Fruit fly (Drosophila melanogaster) whole organism, embryonic: ENCODE measurements around the gene Psf2.

Source experiments
- Antp ChIP-seq: fragments of 200-800 bp; sonication (Bioruptor generic); optimal IDR thresholded peaks from 3 replicates; lab custom pipeline; 2016; ENCODE audit warnings: missing biosample characterization, missing genetic modification characterization
- Blimp-1 ChIP-seq: fragments of 200-800 bp; sonication (Bioruptor generic); optimal IDR thresholded peaks from 3 replicates; lab custom pipeline; 2018; ENCODE audit warnings: missing biosample characterization, missing genetic modification characterization, mild to moderate bottlenecking, moderate library complexity, missing genetic modification reagents
- BtbVII ChIP-seq: fragments of 200-800 bp; sonication (Bioruptor generic); optimal IDR thresholded peaks from 3 replicates; lab custom pipeline; 2017; ENCODE audit warnings: missing biosample characterization, mild to moderate bottlenecking, missing genetic modification characterization
- CG10147 ChIP-seq: fragments of 200-800 bp; sonication (Bioruptor generic); optimal IDR thresholded peaks from 2 replicates; lab custom pipeline; 2019; ENCODE audit warnings: missing biosample characterization, mild to moderate bottlenecking, missing genetic modification characterization, moderate library complexity
- CG10274 ChIP-seq: fragments of 200-800 bp; sonication (Bioruptor generic); optimal IDR thresholded peaks from 3 replicates; lab custom pipeline; 2017; ENCODE audit warnings: missing biosample characterization, mild to moderate bottlenecking, missing genetic modification characterization
- CG10543 ChIP-seq: fragments of 200-800 bp; sonication (Bioruptor generic); optimal IDR thresholded peaks from 3 replicates; lab custom pipeline; 2017; ENCODE audit warnings: missing biosample characterization, mild to moderate bottlenecking, missing genetic modification characterization, moderate library complexity
- CG11085 ChIP-seq: fragments of 200-800 bp; sonication (Bioruptor generic); IDR thresholded peaks from 2 replicates; pipeline ENCODE4 v1.3.6; 2022; ENCODE audit warnings: missing biosample characterization, missing genetic modification characterization
- CG11695 ChIP-seq: fragments of 200-800 bp; sonication (Bioruptor generic); IDR thresholded peaks from 3 replicates; pipeline ENCODE4 v1.3.6; 2022; ENCODE audit warnings: missing biosample characterization, missing genetic modification characterization
- CG12391 ChIP-seq: fragments of 200-800 bp; sonication (Bioruptor generic); optimal IDR thresholded peaks from 3 replicates; lab custom pipeline; 2018; ENCODE audit warnings: missing biosample characterization, mild to moderate bottlenecking, missing genetic modification characterization, moderate library complexity
- CG12659 ChIP-seq: fragments of 200-800 bp; sonication (Bioruptor generic); optimal IDR thresholded peaks from 3 replicates; lab custom pipeline; 2017; ENCODE audit warnings: mild to moderate bottlenecking, missing biosample characterization, missing genetic modification reagents, missing genetic modification characterization
- CG16813 ChIP-seq: fragments of 200-800 bp; sonication (Bioruptor generic); IDR thresholded peaks from 3 replicates; pipeline ENCODE4 v1.3.6; 2022; ENCODE audit warnings: missing biosample characterization, missing genetic modification characterization; ENCODE audit not compliant: partially characterized antibody
- CG18476 ChIP-seq: fragments of 200-800 bp; sonication (Bioruptor generic); optimal IDR thresholded peaks from 2 replicates; lab custom pipeline; 2016; ENCODE audit warnings: missing biosample characterization, mild to moderate bottlenecking, missing genetic modification characterization
- CG18599 ChIP-seq: fragments of 200-800 bp; sonication (Bioruptor generic); optimal IDR thresholded peaks from 3 replicates; lab custom pipeline; 2017; ENCODE audit warnings: missing biosample characterization, missing genetic modification characterization, mild to moderate bottlenecking, moderate library complexity, missing genetic modification reagents
- CG3163 ChIP-seq: fragments of 200-800 bp; sonication (Bioruptor generic); optimal IDR thresholded peaks from 3 replicates; lab custom pipeline; 2016; ENCODE audit warnings: missing biosample characterization, missing genetic modification characterization
- CG32772 ChIP-seq: fragments of 200-800 bp; sonication (Bioruptor generic); IDR thresholded peaks from 2 replicates; pipeline ENCODE4 v1.3.6; 2022; ENCODE audit warnings: missing biosample characterization, missing genetic modification characterization
- CG4282 ChIP-seq: fragments of 200-800 bp; sonication (Bioruptor generic); optimal IDR thresholded peaks from 2 replicates; lab custom pipeline; 2016; ENCODE audit warnings: missing biosample characterization, missing genetic modification characterization
- CG6254 ChIP-seq: fragments of 200-800 bp; sonication (Bioruptor generic); optimal IDR thresholded peaks from 3 replicates; lab custom pipeline; 2017; ENCODE audit warnings: mild to moderate bottlenecking, missing biosample characterization, missing genetic modification reagents, missing genetic modification characterization
- CG7556 ChIP-seq: fragments of 200-800 bp; sonication (Bioruptor generic); optimal IDR thresholded peaks from 2 replicates; lab custom pipeline; 2017; ENCODE audit warnings: missing biosample characterization, mild to moderate bottlenecking, missing genetic modification characterization
- CG8478 ChIP-seq: fragments of >200 bp; optimal IDR thresholded peaks from 2 replicates; lab custom pipeline; 2018
- CG8924 ChIP-seq: fragments of 200-800 bp; optimal IDR thresholded peaks from 3 replicates; lab custom pipeline; 2019; ENCODE audit warnings: missing biosample characterization, mild to moderate bottlenecking, missing genetic modification characterization, moderate library complexity
- CG9727 ChIP-seq: fragments of 200-800 bp; sonication (Bioruptor generic); optimal IDR thresholded peaks from 3 replicates; lab custom pipeline; 2017; ENCODE audit warnings: missing biosample characterization, mild to moderate bottlenecking, missing genetic modification characterization
- Camta ChIP-seq: fragments of 200-800 bp; sonication (Bioruptor generic); optimal IDR thresholded peaks from 2 replicates; lab custom pipeline; 2016; ENCODE audit warnings: missing biosample characterization, missing genetic modification characterization
- D19A ChIP-seq: fragments of 200-800 bp; optimal IDR thresholded peaks from 3 replicates; lab custom pipeline; 2019; ENCODE audit warnings: missing biosample characterization, mild to moderate bottlenecking, missing genetic modification characterization, moderate library complexity
- HLH3B ChIP-seq: fragments of 200-800 bp; sonication (Bioruptor generic); IDR thresholded peaks from 2 replicates; pipeline ENCODE4 v1.3.6; 2022; ENCODE audit warnings: missing biosample characterization, missing genetic modification characterization
- Jarid2 ChIP-seq: fragments of 200-800 bp; sonication (Bioruptor generic); optimal IDR thresholded peaks from 3 replicates; lab custom pipeline; 2017; ENCODE audit warnings: mild to moderate bottlenecking, missing biosample characterization, missing genetic modification reagents, missing genetic modification characterization
- PHDP ChIP-seq: fragments of 200-800 bp; sonication (Bioruptor generic); optimal IDR thresholded peaks from 3 replicates; lab custom pipeline; 2018; ENCODE audit warnings: missing biosample characterization, mild to moderate bottlenecking, missing genetic modification characterization, moderate library complexity
- Rx ChIP-seq: fragments of 200-800 bp; sonication (Bioruptor generic); IDR thresholded peaks from 2 replicates; pipeline ENCODE4 v1.3.6; 2022; ENCODE audit warnings: missing biosample characterization, missing genetic modification characterization
- Sin3A ChIP-seq: fragments of >200 bp; optimal IDR thresholded peaks from 2 replicates; lab custom pipeline; 2018
- Xrp1 ChIP-seq: fragments of 200-800 bp; sonication (Bioruptor generic); IDR thresholded peaks from 2 replicates; pipeline ENCODE4 v1.3.6; 2022; ENCODE audit warnings: missing biosample characterization, missing genetic modification characterization
- ab ChIP-seq: fragments of 200-800 bp; sonication (Bioruptor generic); optimal IDR thresholded peaks from 2 replicates; lab custom pipeline; 2016; ENCODE audit warnings: missing biosample characterization, missing genetic modification characterization
- abd-A ChIP-seq: fragments of 200-800 bp; sonication (Bioruptor generic); optimal IDR thresholded peaks from 3 replicates; lab custom pipeline; 2019; ENCODE audit warnings: missing biosample characterization, mild to moderate bottlenecking, missing genetic modification characterization, moderate library complexity
- ase ChIP-seq: fragments of 200-800 bp; sonication (Bioruptor generic); IDR thresholded peaks from 3 replicates; pipeline ENCODE4 v1.3.6; 2022; ENCODE audit warnings: missing biosample characterization, missing genetic modification characterization
- ato ChIP-seq: fragments of 200-800 bp; sonication (Bioruptor generic); IDR thresholded peaks from 2 replicates; pipeline ENCODE4 v1.3.6; 2022; ENCODE audit warnings: missing biosample characterization, missing genetic modification characterization; ENCODE audit not compliant: partially characterized antibody
- bsh ChIP-seq, 2 experiments: fragments of 200-800 bp; sonication (Bioruptor generic); optimal IDR thresholded peaks; 2 replicates each; lab custom pipeline; 2017 to 2018; ENCODE audit warnings: mild to moderate bottlenecking in 2 of 2, missing biosample characterization in 2 of 2, missing genetic modification characterization in 2 of 2, moderate library complexity in 1 of 2
- cas ChIP-seq: fragments of 200-800 bp; sonication (Bioruptor generic); IDR thresholded peaks from 2 replicates; pipeline ENCODE4 v1.3.6; 2022; ENCODE audit warnings: missing biosample characterization, missing genetic modification characterization
- disco-r ChIP-seq: fragments of 200-800 bp; sonication (Bioruptor generic); optimal IDR thresholded peaks from 2 replicates; lab custom pipeline; 2016; ENCODE audit warnings: missing biosample characterization, missing genetic modification characterization
- dpn ChIP-seq, 2 experiments: fragments of 200-800 bp; sonication (Bioruptor generic); optimal IDR thresholded peaks; 3 replicates each; lab custom pipeline; 2016; ENCODE audit warnings: missing biosample characterization in 2 of 2, missing genetic modification characterization in 2 of 2
- ems ChIP-seq: fragments of 200-800 bp; sonication (Bioruptor generic); optimal IDR thresholded peaks from 3 replicates; lab custom pipeline; 2016; ENCODE audit warnings: missing biosample characterization, missing genetic modification characterization
- fd96Cb ChIP-seq: fragments of 200-800 bp; sonication (Bioruptor generic); optimal IDR thresholded peaks from 2 replicates; lab custom pipeline; 2018; ENCODE audit warnings: missing biosample characterization, mild to moderate bottlenecking, missing genetic modification characterization, moderate library complexity
- fru ChIP-seq: fragments of >200 bp; optimal IDR thresholded peaks from 2 replicates; lab custom pipeline; 2017
- her ChIP-seq: fragments of 200-800 bp; sonication (Bioruptor generic); optimal IDR thresholded peaks from 2 replicates; lab custom pipeline; 2016; ENCODE audit warnings: missing biosample characterization, missing genetic modification characterization
- inv ChIP-seq: fragments of 200-800 bp; sonication (Bioruptor generic); IDR thresholded peaks from 2 replicates; pipeline ENCODE4 v1.3.6; 2022; ENCODE audit warnings: missing biosample characterization, missing genetic modification characterization; ENCODE audit not compliant: partially characterized antibody
- lab ChIP-seq: fragments of 200-800 bp; sonication (Bioruptor generic); optimal IDR thresholded peaks from 3 replicates; lab custom pipeline; 2017; ENCODE audit warnings: missing biosample characterization, missing genetic modification characterization, mild to moderate bottlenecking, moderate library complexity, missing genetic modification reagents
- mam ChIP-seq: fragments of 200-800 bp; sonication (Bioruptor generic); optimal IDR thresholded peaks from 3 replicates; lab custom pipeline; 2016; ENCODE audit warnings: missing biosample characterization, missing genetic modification characterization
- pum ChIP-seq: fragments of 200-800 bp; sonication (Bioruptor generic); optimal IDR thresholded peaks from 2 replicates; lab custom pipeline; 2016; ENCODE audit warnings: missing biosample characterization, missing genetic modification characterization
- schlank ChIP-seq: fragments of 200-800 bp; sonication (Bioruptor generic); optimal IDR thresholded peaks from 2 replicates; lab custom pipeline; 2018; ENCODE audit warnings: missing biosample characterization, mild to moderate bottlenecking, missing genetic modification characterization
- sim ChIP-seq: fragments of 200-800 bp; sonication (Bioruptor generic); IDR thresholded peaks from 2 replicates; pipeline ENCODE4 v1.3.6; 2022; ENCODE audit warnings: missing biosample characterization, missing genetic modification characterization
- slou ChIP-seq: fragments of 200-800 bp; sonication (Bioruptor generic); optimal IDR thresholded peaks from 3 replicates; lab custom pipeline; 2016; ENCODE audit warnings: missing biosample characterization, missing genetic modification characterization
- tap ChIP-seq: fragments of 200-800 bp; optimal IDR thresholded peaks from 3 replicates; lab custom pipeline; 2019; ENCODE audit warnings: missing biosample characterization, mild to moderate bottlenecking, missing genetic modification characterization, moderate library complexity
- zf30C ChIP-seq: fragments of 200-800 bp; sonication (Bioruptor generic); optimal IDR thresholded peaks from 3 replicates; lab custom pipeline; 2018; ENCODE audit warnings: missing biosample characterization, mild to moderate bottlenecking, missing genetic modification characterization

Psf2 gene

dm6 chr2L:4350683-4351324, 36.4 kb downstream of the Psf2 start (continued):
- TF ChIP-seq dpn (GFP tag; optimal IDR thresholded peaks at IDR 0.05; lab: Kevin White, UChicago) (peak; percentile 24 to 58), HLH3B (GFP tag; lab: Robert Waterston, UW) (no peak), CG18599 (peak; percentile 49), CG10543 (GFP tag; lab: Kevin White, UChicago) (no peak), slou (no peak), Jarid2 (GFP tag; lab: Kevin White, UChicago) (no peak), CG4282 (GFP tag; lab: Kevin White, UChicago) (no peak), Antp (GFP tag; lab: Kevin White, UChicago) (peak; percentile 40), ab (GFP tag; lab: Kevin White, UChicago) (no peak), CG12659 (GFP tag; lab: Kevin White, UChicago) (no peak), CG8478 (no peak), inv (GFP tag; lab: Robert Waterston, UW) (no peak), CG11085 (GFP tag; lab: Robert Waterston, UW) (no peak), abd-A (tag; lab: Kevin White, UChicago) (no peak), sim (GFP tag; lab: Robert Waterston, UW) (peak; percentile 65; the same call in 1 of the 2 replicates), CG10147 (no peak), BtbVII (GFP tag; lab: Kevin White, UChicago) (no peak), disco-r (GFP tag; lab: Kevin White, UChicago) (no peak), CG7556 (GFP tag; lab: Kevin White, UChicago) (peak; percentile 71), CG8924 (tag; lab: Kevin White, UChicago) (peak; percentile 84), Camta (GFP tag; lab: Kevin White, UChicago) (peak; percentile 68), fd96Cb (tag; lab: Kevin White, UChicago) (peak; percentile 70), CG3163 (GFP tag; lab: Kevin White, UChicago) (peak; percentile 6), CG32772 (GFP tag; lab: Robert Waterston, UW) (no peak), CG6254 (peak; percentile 71), ato (GFP tag; lab: Robert Waterston, UW) (no peak), tap (tag; lab: Kevin White, UChicago) (no peak), bsh (GFP tag; optimal IDR thresholded peaks at IDR 0.05; lab: Kevin White, UChicago) (peak in 1 of 2 experiments; percentile 72), cas (no peak), ems (GFP tag; lab: Kevin White, UChicago) (peak; percentile 19), pum (GFP tag; lab: Kevin White, UChicago) (peak; percentile 68), Xrp1 (GFP tag; lab: Robert Waterston, UW) (peak; percentile 93), zf30C (peak; percentile 91), PHDP (tag; lab: Kevin White, UChicago) (no peak), D19A (tag; lab: Kevin White, UChicago) (peak; percentile 77), CG18476 (GFP tag; lab: Kevin White, UChicago) (peak; percentile 55), CG9727 (peak; percentile 95), Rx (0 out of 2 replicates have a peak, but pooled peaks have one; percentile 49), Blimp-1 (GFP tag; lab: Kevin White, UChicago) (peak; percentile 55), mam (GFP tag; lab: Kevin White, UChicago) (peak; percentile 11), CG16813 (GFP tag; lab: Robert Waterston, UW) (no peak), CG12391 (tag; lab: Kevin White, UChicago) (peak; percentile 88), lab (GFP tag; lab: Kevin White, UChicago) (no peak), fru (lab: Kevin White, UChicago) (no peak), Sin3A (lab: Kevin White, UChicago) (no peak), CG10274 (GFP tag; lab: Kevin White, UChicago) (no peak), ase (GFP tag; lab: Robert Waterston, UW) (no peak), CG11695 (GFP tag; lab: Robert Waterston, UW) (0 out of 3 replicates have a peak, but pooled peaks have one; percentile 55), her (GFP tag; lab: Kevin White, UChicago) (peak; percentile 15), schlank (tag; lab: Kevin White, UChicago) (no peak)
